Worm (Caenorhabditis elegans): ENCODE results near the gene nhr-198.

nhr-198 gene

DNA sequence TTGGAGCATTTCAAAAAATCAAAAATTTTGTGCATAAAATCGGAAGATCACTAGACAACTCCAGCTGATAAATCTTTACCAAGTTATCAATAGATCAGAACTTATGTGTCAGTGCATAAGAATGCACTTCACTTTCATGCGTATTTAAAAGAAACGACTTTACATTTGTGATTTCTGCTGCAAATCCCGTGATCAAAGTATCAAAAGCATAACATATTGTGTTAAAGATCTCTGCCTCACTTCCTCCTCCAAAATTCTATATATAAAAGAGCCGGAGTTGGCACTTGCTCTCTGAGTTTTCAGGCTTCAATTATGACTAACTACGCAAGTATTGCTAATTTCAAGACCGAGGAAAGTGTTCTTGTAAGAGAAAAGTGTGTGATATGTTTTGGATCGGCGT is at the start of gene nhr-198:
Gene nhr-198 (plus strand): TSS at position 313 of the 400 bp plus-strand sequence.
- TF ChIP-seq ztf-11 (tag; optimal IDR thresholded peaks at IDR 0.05) (no peak), sea-2 (GFP tag; optimal IDR thresholded peaks at IDR 0.05) (no peak), egl-5 (tag; optimal IDR thresholded peaks at IDR 0.05) (no peak), eor-1 (tag; optimal IDR thresholded peaks at IDR 0.05) (no peak), nhr-28 (tag; optimal IDR thresholded peaks at IDR 0.05) (no peak), ceh-16 (tag; optimal IDR thresholded peaks at IDR 0.05) (no peak), egl-27 (tag; optimal IDR thresholded peaks at IDR 0.05) (no peak), ceh-28 (tag; optimal IDR thresholded peaks at IDR 0.05) (no peak), fkh-2 (tag; optimal IDR thresholded peaks at IDR 0.05) (no peak), snpc-4 (tag; optimal IDR thresholded peaks at IDR 0.05) (no peak), nhr-76 (tag; optimal IDR thresholded peaks at IDR 0.05) (no peak), nhr-25 (tag; optimal IDR thresholded peaks at IDR 0.05) (no peak), lin-39 (tag; optimal IDR thresholded peaks at IDR 0.05) (no peak), zag-1 (tag; optimal IDR thresholded peaks at IDR 0.05) (no peak), lsy-12 (tag; optimal IDR thresholded peaks at IDR 0.05) (no peak), nfya-1 (tag; optimal IDR thresholded peaks at IDR 0.05; ENCODE audit: insufficient read depth) (no peak), hmg-11 (tag; optimal IDR thresholded peaks at IDR 0.05) (no peak)

DNA sequence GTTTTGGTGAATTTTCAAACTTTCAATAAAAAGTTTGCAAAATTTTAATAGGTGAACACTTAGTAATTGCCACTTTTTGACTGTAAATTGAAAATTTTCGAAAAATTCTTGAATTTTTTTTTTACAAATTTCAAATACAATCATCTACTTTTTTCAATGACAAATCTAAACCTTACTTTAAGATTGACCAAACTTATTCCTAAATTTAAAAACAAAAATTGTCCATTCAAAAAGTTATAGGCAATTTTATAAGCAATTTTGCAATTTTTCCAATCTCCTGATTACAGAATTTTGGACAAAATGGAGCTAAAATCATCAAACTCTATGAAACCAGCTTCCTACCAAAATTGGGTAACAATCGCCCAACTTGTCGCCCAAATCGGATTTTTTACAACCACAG is 49.2 kb upstream of the nhr-198 start, which contains the start of gene str-23:
Gene str-23 (plus strand): TSS at position 301 of the 400 bp plus-strand sequence.
- TF ChIP-seq pha-4 (tag; optimal IDR thresholded peaks at IDR 0.05) (no peak), nhr-12 (tag; optimal IDR thresholded peaks at IDR 0.05) (no peak), elt-2 (tag; optimal IDR thresholded peaks at IDR 0.05) (no peak), nfya-1 (tag; optimal IDR thresholded peaks at IDR 0.05; ENCODE audit: insufficient read depth) (no peak), unc-62 (GFP tag; optimal IDR thresholded peaks at IDR 0.05) (no peak), lin-39 (tag; optimal IDR thresholded peaks at IDR 0.05) (no peak), nhr-11 (tag; optimal IDR thresholded peaks at IDR 0.05) (no peak), elt-1 (tag; optimal IDR thresholded peaks at IDR 0.05) (no peak), egl-5 (tag; optimal IDR thresholded peaks at IDR 0.05) (no peak), ama-1 (optimal IDR thresholded peaks at IDR 0.05) (no peak), nhr-23 (tag; optimal IDR thresholded peaks at IDR 0.05) (no peak), egl-27 (tag; optimal IDR thresholded peaks at IDR 0.05) (no peak), jun-1 (tag; optimal IDR thresholded peaks at IDR 0.05) (no peak), mml-1 (tag; optimal IDR thresholded peaks at IDR 0.05) (no peak), nhr-67 (tag; optimal IDR thresholded peaks at IDR 0.05) (no peak), ZK546.5 (tag; optimal IDR thresholded peaks at IDR 0.05) (no peak), nhr-28 (tag; optimal IDR thresholded peaks at IDR 0.05) (no peak), fkh-10 (GFP tag; optimal IDR thresholded peaks at IDR 0.05) (no peak), ztf-4 (tag; optimal IDR thresholded peaks at IDR 0.05) (no peak), daf-12 (tag; optimal IDR thresholded peaks at IDR 0.05) (no peak)

DNA sequence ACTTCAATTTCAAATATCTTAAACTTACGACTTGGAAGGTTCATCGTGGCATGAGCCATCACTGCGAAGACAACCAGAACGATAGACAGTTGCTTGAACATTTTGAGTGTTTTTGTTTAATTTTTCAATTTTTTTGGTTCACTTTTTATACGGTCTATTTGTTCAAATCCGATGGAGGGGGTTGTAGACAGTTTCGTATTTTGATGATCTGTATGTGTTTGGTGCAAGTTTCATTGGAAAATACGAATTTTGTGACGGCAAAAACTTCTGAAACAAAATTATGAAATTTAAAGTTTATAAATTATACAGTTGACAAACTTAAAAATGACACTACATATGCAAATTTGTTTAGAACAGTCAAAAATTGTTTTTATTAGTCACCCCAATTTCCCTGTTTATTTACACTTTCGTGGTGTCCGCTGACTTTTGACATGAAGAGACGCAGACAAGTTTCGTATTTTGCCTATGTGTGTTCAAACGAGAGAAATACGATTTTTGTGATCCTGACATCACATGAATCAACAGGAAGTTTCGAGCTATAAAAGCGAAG is 46.2 kb upstream of the nhr-198 start, which contains the start of the genes C55A1.7 and C55A1.6:
Gene C55A1.7 (minus strand): TSS at position 101 of the 550 bp plus-strand sequence.
Gene C55A1.6 (plus strand): TSS at position 500 of the 550 bp plus-strand sequence.
- TF ChIP-seq pha-4 (tag; optimal IDR thresholded peaks at IDR 0.05), result peak; percentile 58

DNA sequence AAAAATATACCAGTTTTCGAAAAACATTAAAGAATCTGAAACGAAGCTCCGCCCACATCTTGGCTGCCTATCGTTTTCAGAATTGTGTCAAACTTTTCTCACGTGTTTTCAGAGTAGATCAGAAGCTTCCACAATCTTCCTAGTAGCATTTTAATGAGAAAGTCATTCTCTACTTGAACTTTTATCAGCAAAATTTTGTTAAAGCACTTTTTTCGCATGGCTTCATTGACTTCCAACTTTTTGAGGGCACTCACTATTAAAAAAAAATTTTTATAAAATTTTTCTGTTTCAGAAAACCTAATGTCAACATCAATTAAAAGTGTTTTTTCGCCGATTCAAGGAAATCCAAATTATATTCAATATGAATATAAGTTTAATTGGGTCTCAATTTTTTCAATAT is 43.6 kb upstream of the nhr-198 start, which contains the start of gene sru-42:
Gene sru-42 (plus strand): TSS at position 301 of the 400 bp plus-strand sequence.
- TF ChIP-seq sea-2 (GFP tag; optimal IDR thresholded peaks at IDR 0.05) (no peak), unc-39 (tag; optimal IDR thresholded peaks at IDR 0.05) (no peak), elt-1 (tag; optimal IDR thresholded peaks at IDR 0.05) (no peak), lin-39 (tag; optimal IDR thresholded peaks at IDR 0.05) (no peak), nhr-77 (tag; optimal IDR thresholded peaks at IDR 0.05) (no peak), mml-1 (tag; optimal IDR thresholded peaks at IDR 0.05) (no peak), ceh-16 (tag; optimal IDR thresholded peaks at IDR 0.05) (no peak), fkh-2 (tag; optimal IDR thresholded peaks at IDR 0.05) (no peak), pqm-1 (tag; optimal IDR thresholded peaks at IDR 0.05) (no peak), nhr-11 (tag; optimal IDR thresholded peaks at IDR 0.05) (no peak), mdl-1 (tag; optimal IDR thresholded peaks at IDR 0.05) (no peak), pha-4 (tag; optimal IDR thresholded peaks at IDR 0.05) (no peak), tbx-2 (tag; optimal IDR thresholded peaks at IDR 0.05) (no peak), ceh-82 (tag; optimal IDR thresholded peaks at IDR 0.05) (no peak), ama-1 (optimal IDR thresholded peaks at IDR 0.05) (no peak), ceh-9 (tag; optimal IDR thresholded peaks at IDR 0.05) (no peak), nhr-25 (tag; optimal IDR thresholded peaks at IDR 0.05) (no peak)

Measured in whole organism, L3 larva.